Fruit fly (Drosophila melanogaster) whole organism, embryonic: Measurements from ENCODE around the gene CG9316.

Source experiments
- CG10267 ChIP-seq: fragments of 200-800 bp; sonication (Bioruptor generic); optimal IDR thresholded peaks from 2 replicates; lab custom pipeline; 2018; ENCODE audit warnings: missing biosample characterization, mild to moderate bottlenecking, missing genetic modification characterization, moderate library complexity
- CG10462 ChIP-seq: fragments of 200-800 bp; sonication (Bioruptor generic); optimal IDR thresholded peaks from 2 replicates; lab custom pipeline; 2016; ENCODE audit warnings: missing biosample characterization, missing genetic modification characterization
- CG10654 ChIP-seq: fragments of 200-800 bp; sonication (Bioruptor generic); optimal IDR thresholded peaks from 2 replicates; lab custom pipeline; 2016; ENCODE audit warnings: missing biosample characterization, missing genetic modification characterization
- CG10959 ChIP-seq: fragments of 200-800 bp; sonication (Bioruptor generic); IDR thresholded peaks from 2 replicates; pipeline ENCODE4 v1.3.6; 2022; ENCODE audit warnings: missing biosample characterization, missing genetic modification characterization
- CG12299 ChIP-seq: fragments of 200-800 bp; sonication (Bioruptor generic); optimal IDR thresholded peaks from 2 replicates; lab custom pipeline; 2018; ENCODE audit warnings: missing biosample characterization, mild to moderate bottlenecking, missing genetic modification characterization
- CG15073 ChIP-seq: fragments of 200-800 bp; sonication (Bioruptor generic); optimal IDR thresholded peaks from 2 replicates; lab custom pipeline; 2016; ENCODE audit warnings: missing biosample characterization, missing genetic modification characterization
- CG18011 ChIP-seq: fragments of 200-800 bp; sonication (Bioruptor generic); optimal IDR thresholded peaks from 2 replicates; lab custom pipeline; 2017; ENCODE audit warnings: missing biosample characterization, missing genetic modification characterization, mild to moderate bottlenecking, moderate library complexity, missing genotype
- CG18619 ChIP-seq: fragments of 200-800 bp; sonication (Bioruptor generic); optimal IDR thresholded peaks from 3 replicates; lab custom pipeline; 2017; ENCODE audit warnings: missing biosample characterization, mild to moderate bottlenecking, missing genetic modification characterization
- CG30403 ChIP-seq: fragments of 200-800 bp; sonication (Bioruptor generic); optimal IDR thresholded peaks from 3 replicates; lab custom pipeline; 2016; ENCODE audit warnings: missing biosample characterization, missing genetic modification characterization
- CG34422 ChIP-seq: fragments of 200-800 bp; sonication (Bioruptor generic); IDR thresholded peaks from 3 replicates; pipeline ENCODE4 v1.3.6; 2022; ENCODE audit warnings: missing biosample characterization, missing genetic modification characterization
- CG7839 ChIP-seq: fragments of 200-800 bp; sonication (Bioruptor generic); optimal IDR thresholded peaks from 3 replicates; lab custom pipeline; 2018; ENCODE audit warnings: missing biosample characterization, mild to moderate bottlenecking, missing genetic modification characterization, moderate library complexity
- CG7963 ChIP-seq: fragments of 200-800 bp; sonication (Bioruptor generic); IDR thresholded peaks from 3 replicates; pipeline ENCODE4 v1.3.6; 2022; ENCODE audit warnings: missing biosample characterization, missing genetic modification characterization; ENCODE audit not compliant: partially characterized antibody
- CG8290 ChIP-seq, 3 experiments: fragments of 200-800 bp; sonication (Bioruptor generic); optimal IDR thresholded peaks; 2 replicates each; lab custom pipeline; 2016 to 2019; ENCODE audit warnings: missing biosample characterization in 3 of 3, missing genetic modification characterization in 3 of 3, mild to moderate bottlenecking in 2 of 3, moderate library complexity in 1 of 3
- CG9932 ChIP-seq: fragments of 200-800 bp; sonication (Bioruptor generic); IDR thresholded peaks from 2 replicates; pipeline ENCODE4 v1.3.6; 2022; ENCODE audit warnings: missing biosample characterization, missing genetic modification characterization
- CoRest ChIP-seq: fragments of 200-800 bp; sonication (Bioruptor generic); optimal IDR thresholded peaks from 3 replicates; lab custom pipeline; 2018; ENCODE audit warnings: missing biosample characterization, mild to moderate bottlenecking, missing genetic modification characterization, moderate library complexity
- Ets97D ChIP-seq: fragments of 200-800 bp; sonication (Bioruptor generic); optimal IDR thresholded peaks from 3 replicates; lab custom pipeline; 2016; ENCODE audit warnings: missing biosample characterization, missing genetic modification characterization
- H2.0 ChIP-seq: fragments of 200-800 bp; sonication (Bioruptor generic); IDR thresholded peaks from 2 replicates; pipeline ENCODE4 v1.3.6; 2022; ENCODE audit warnings: missing biosample characterization, missing genetic modification characterization
- Nf-YB ChIP-seq: fragments of 200-800 bp; sonication (Bioruptor generic); optimal IDR thresholded peaks from 3 replicates; lab custom pipeline; 2019; ENCODE audit warnings: missing biosample characterization, mild to moderate bottlenecking, missing genetic modification characterization, moderate library complexity
- Poxn ChIP-seq: fragments of 200-800 bp; sonication (Bioruptor generic); IDR thresholded peaks from 2 replicates; pipeline ENCODE4 v1.3.6; 2022; ENCODE audit warnings: missing biosample characterization, missing genetic modification characterization
- Rfx ChIP-seq: fragments of 200-800 bp; sonication (Bioruptor generic); IDR thresholded peaks from 2 replicates; pipeline ENCODE4 v1.3.6; 2022; ENCODE audit warnings: missing biosample characterization, missing genetic modification characterization
- Sin3A ChIP-seq: fragments of >200 bp; optimal IDR thresholded peaks from 2 replicates; lab custom pipeline; 2018
- amos ChIP-seq: fragments of 200-800 bp; sonication (Bioruptor generic); IDR thresholded peaks from 2 replicates; pipeline ENCODE4 v1.3.6; 2022; ENCODE audit warnings: missing biosample characterization, missing genetic modification characterization; ENCODE audit not compliant: partially characterized antibody
- ato ChIP-seq: fragments of 200-800 bp; sonication (Bioruptor generic); IDR thresholded peaks from 2 replicates; pipeline ENCODE4 v1.3.6; 2022; ENCODE audit warnings: missing biosample characterization, missing genetic modification characterization; ENCODE audit not compliant: partially characterized antibody
- bab2 ChIP-seq: fragments of 200-800 bp; sonication (Bioruptor generic); optimal IDR thresholded peaks from 2 replicates; lab custom pipeline; 2016; ENCODE audit warnings: missing biosample characterization, missing genetic modification characterization
- cato ChIP-seq: fragments of 200-800 bp; sonication (Bioruptor generic); optimal IDR thresholded peaks from 2 replicates; lab custom pipeline; 2016; ENCODE audit warnings: missing biosample characterization, missing genetic modification characterization, borderline replicate concordance
- chinmo ChIP-seq: fragments of 200-800 bp; sonication (Bioruptor generic); IDR thresholded peaks from 4 replicates; pipeline ENCODE4 v1.3.6; 2022; ENCODE audit warnings: missing biosample characterization, missing genetic modification characterization; ENCODE audit not compliant: partially characterized antibody
- crp ChIP-seq, 2 experiments: fragments of 200-800 bp; sonication (Bioruptor generic); optimal IDR thresholded peaks; 2 replicates in 1 of 2; 3 replicates in 1 of 2; lab custom pipeline; 2017; ENCODE audit warnings: missing biosample characterization in 2 of 2, missing genetic modification characterization in 2 of 2, mild to moderate bottlenecking in 1 of 2, moderate library complexity in 1 of 2
- fu2 ChIP-seq: fragments of 200-800 bp; sonication (Bioruptor generic); optimal IDR thresholded peaks from 2 replicates; lab custom pipeline; 2016; ENCODE audit warnings: missing biosample characterization, missing genetic modification characterization
- gce ChIP-seq: fragments of 200-800 bp; sonication (Bioruptor generic); IDR thresholded peaks from 3 replicates; pipeline ENCODE4 v1.3.6; 2022; ENCODE audit warnings: missing biosample characterization, missing genetic modification characterization
- gsb ChIP-seq: fragments of 200-800 bp; sonication (Bioruptor generic); IDR thresholded peaks from 2 replicates; pipeline ENCODE4 v1.3.6; 2022; ENCODE audit warnings: missing biosample characterization, missing genetic modification characterization
- gt ChIP-seq: fragments of 200-800 bp; sonication (Bioruptor generic); IDR thresholded peaks from 2 replicates; pipeline ENCODE4 v1.3.6; 2022; ENCODE audit warnings: missing biosample characterization, missing genetic modification characterization
- hb ChIP-seq: fragments of 200-800 bp; sonication (Bioruptor generic); IDR thresholded peaks from 3 replicates; pipeline ENCODE4 v1.3.6; 2022; ENCODE audit warnings: missing biosample characterization, missing genetic modification characterization; ENCODE audit not compliant: partially characterized antibody
- ind ChIP-seq: fragments of 200-800 bp; sonication (Bioruptor generic); optimal IDR thresholded peaks from 3 replicates; lab custom pipeline; 2016; ENCODE audit warnings: missing biosample characterization, missing genetic modification characterization
- jigr1 ChIP-seq: fragments of 200-800 bp; sonication (Bioruptor generic); IDR thresholded peaks from 3 replicates; pipeline ENCODE4 v1.3.6; 2022; ENCODE audit warnings: missing biosample characterization, missing genetic modification characterization
- knrl ChIP-seq: fragments of 200-800 bp; sonication (Bioruptor generic); IDR thresholded peaks from 3 replicates; pipeline ENCODE4 v1.3.6; 2022; ENCODE audit warnings: missing biosample characterization, missing genetic modification characterization; ENCODE audit not compliant: partially characterized antibody
- lab ChIP-seq: fragments of 200-800 bp; sonication (Bioruptor generic); optimal IDR thresholded peaks from 3 replicates; lab custom pipeline; 2017; ENCODE audit warnings: missing biosample characterization, missing genetic modification characterization, mild to moderate bottlenecking, moderate library complexity, missing genetic modification reagents
- lilli ChIP-seq: fragments of 200-800 bp; sonication (Bioruptor generic); optimal IDR thresholded peaks from 3 replicates; lab custom pipeline; 2016; ENCODE audit warnings: missing biosample characterization, missing genetic modification characterization
- luna ChIP-seq: fragments of 200-800 bp; sonication (Bioruptor generic); optimal IDR thresholded peaks from 2 replicates; lab custom pipeline; 2016; ENCODE audit warnings: missing biosample characterization, missing genetic modification characterization
- nerfin-1 ChIP-seq: fragments of 200-800 bp; sonication (Bioruptor generic); optimal IDR thresholded peaks from 3 replicates; lab custom pipeline; 2019; ENCODE audit warnings: missing biosample characterization, mild to moderate bottlenecking, missing genetic modification characterization, moderate library complexity
- pfk ChIP-seq: fragments of 200-800 bp; sonication (Bioruptor generic); optimal IDR thresholded peaks from 2 replicates; lab custom pipeline; 2018; ENCODE audit warnings: missing biosample characterization, mild to moderate bottlenecking, missing genetic modification characterization, moderate library complexity
- prd ChIP-seq, 3 experiments: fragments of >200 bp in 2 of 3; fragments of 200-800 bp in 1 of 3; sonication (Bioruptor generic) in 1 of 3; optimal IDR thresholded peaks in 2 of 3; IDR thresholded peaks in 1 of 3; 2 replicates in 2 of 3; 3 replicates in 1 of 3; pipeline versions ENCODE4 v1.3.6 to Lab custom; 2017 to 2022; ENCODE audit warnings: missing biosample characterization in 1 of 3, missing genetic modification characterization in 1 of 3
- row ChIP-seq: fragments of 200-800 bp; sonication (Bioruptor generic); IDR thresholded peaks from 3 replicates; pipeline ENCODE4 v1.3.6; 2022; ENCODE audit warnings: missing biosample characterization, missing genetic modification characterization
- sd ChIP-seq: fragments of 200-800 bp; sonication (Bioruptor generic); optimal IDR thresholded peaks from 3 replicates; lab custom pipeline; 2018; ENCODE audit warnings: missing biosample characterization, mild to moderate bottlenecking, missing genetic modification characterization, moderate library complexity
- slp2 ChIP-seq: fragments of 200-800 bp; sonication (Bioruptor generic); optimal IDR thresholded peaks from 2 replicates; lab custom pipeline; 2016; ENCODE audit warnings: missing biosample characterization, missing genetic modification characterization
- stwl ChIP-seq: fragments of 200-800 bp; sonication (Bioruptor generic); optimal IDR thresholded peaks from 3 replicates; lab custom pipeline; 2018; ENCODE audit warnings: missing biosample characterization, mild to moderate bottlenecking, missing genetic modification characterization, moderate library complexity
- tin ChIP-seq: fragments of 200-800 bp; sonication (Bioruptor generic); optimal IDR thresholded peaks from 3 replicates; lab custom pipeline; 2016; ENCODE audit warnings: missing biosample characterization, missing genetic modification characterization
- unc-4 ChIP-seq: fragments of 200-800 bp; sonication (Bioruptor generic); IDR thresholded peaks from 2 replicates; pipeline ENCODE4 v1.3.6; 2022; ENCODE audit warnings: missing biosample characterization, missing genetic modification characterization; ENCODE audit not compliant: partially characterized antibody
- usp ChIP-seq: fragments of >200 bp; optimal IDR thresholded peaks from 2 replicates; lab custom pipeline; 2017; ENCODE audit warnings: missing biosample characterization, missing genetic modification characterization
- vvl ChIP-seq: fragments of 200-800 bp; sonication (Bioruptor generic); IDR thresholded peaks from 2 replicates; pipeline ENCODE4 v1.3.6; 2022; ENCODE audit warnings: missing biosample characterization, missing genetic modification characterization
- yki ChIP-seq: fragments of >200 bp; optimal IDR thresholded peaks from 3 replicates; lab custom pipeline; 2018

CG9316 gene

dm6 chr2L:20675875-20676274, 50.5 kb downstream of the CG9316 start, which contains the start of the genes CG31678 and IKKepsilon (continued):
- peak; percentile 91 for TF ChIP-seq amos (GFP tag; lab: Robert Waterston, UW)
- TF ChIP-seq gce (GFP tag; lab: Robert Waterston, UW) = no peak
- no peak for TF ChIP-seq usp (GFP tag; lab: Kevin White, UChicago)
- peak; percentile 53 for TF ChIP-seq CoRest (tag; lab: Kevin White, UChicago)
- TF ChIP-seq bab2 (GFP tag; lab: Kevin White, UChicago) = no peak
- TF ChIP-seq slp2 (GFP tag; lab: Kevin White, UChicago) = no peak
- no peak for TF ChIP-seq luna (GFP tag; lab: Kevin White, UChicago)
- peak; percentile 47 for TF ChIP-seq ind (GFP tag; lab: Kevin White, UChicago)
- TF ChIP-seq chinmo (GFP tag; lab: Robert Waterston, UW) = peak; percentile 86; the same call in 2 of the 4 replicates
- peak; percentile 44 for TF ChIP-seq lilli (GFP tag; lab: Kevin White, UChicago)
- peak; percentile 53; the same call in 1 of the 2 replicates for TF ChIP-seq vvl
- TF ChIP-seq Sin3A (lab: Kevin White, UChicago) = peak; percentile 3
- peak; percentile 64; the same call in 2 of the 3 replicates for TF ChIP-seq CG34422 (GFP tag; lab: Robert Waterston, UW)
- no peak for TF ChIP-seq CG18011 (GFP tag; lab: Kevin White, UChicago)
- peak; percentile 11 for TF ChIP-seq CG10654
- peak; percentile 47 for TF ChIP-seq CG10267 (tag; lab: Kevin White, UChicago)
- TF ChIP-seq CG30403 (GFP tag; lab: Kevin White, UChicago) = peak; percentile 51
- TF ChIP-seq CG10462 = no peak
- peak; percentile 21 for TF ChIP-seq CG12299 (tag; lab: Kevin White, UChicago)
- peak; percentile 23 for TF ChIP-seq lab
- TF ChIP-seq CG10959 (GFP tag; lab: Robert Waterston, UW) = no peak
- TF ChIP-seq nerfin-1 (tag; lab: Kevin White, UChicago) = no peak
- TF ChIP-seq ato (GFP tag; lab: Robert Waterston, UW) = peak; percentile 83
- TF ChIP-seq gt (GFP tag; lab: Robert Waterston, UW) = no peak
- peak; percentile 76 for TF ChIP-seq CG9932 (GFP tag; lab: Robert Waterston, UW)
- peak; percentile 9 for TF ChIP-seq tin
- TF ChIP-seq prd (optimal IDR thresholded peaks at IDR 0.05; lab: Kevin White, UChicago) = no peak
- TF ChIP-seq prd (GFP tag; IDR thresholded peaks at IDR 0.05; lab: Robert Waterston, UW) = peak; percentile 28; the same call in 1 of the 3 replicates
- TF ChIP-seq CG15073 (GFP tag; lab: Kevin White, UChicago) = no peak
- TF ChIP-seq hb (GFP tag; lab: Robert Waterston, UW) = peak; percentile 92
- TF ChIP-seq H2.0 (GFP tag; lab: Robert Waterston, UW) = no peak
- TF ChIP-seq unc-4 (GFP tag; lab: Robert Waterston, UW) = peak; percentile 89
- peak; percentile 26 for TF ChIP-seq Ets97D
- no peak for TF ChIP-seq Nf-YB (GFP tag; lab: Kevin White, UChicago)
- peak; percentile 87 for TF ChIP-seq CG7963 (GFP tag; lab: Robert Waterston, UW)
- peak; percentile 63 for TF ChIP-seq stwl (tag; lab: Kevin White, UChicago)
- TF ChIP-seq cato = no peak
- no peak for TF ChIP-seq CG18619 (GFP tag; lab: Kevin White, UChicago)
- TF ChIP-seq Rfx (GFP tag; lab: Robert Waterston, UW) = peak; percentile 59
- peak; percentile 37 for TF ChIP-seq CG7839 (tag; lab: Kevin White, UChicago)
- TF ChIP-seq Poxn = no peak
- no peak for TF ChIP-seq gsb
- no peak for TF ChIP-seq pfk
- no peak for TF ChIP-seq jigr1 (GFP tag; lab: Robert Waterston, UW)
- TF ChIP-seq knrl = peak; percentile 91
- TF ChIP-seq CG8290 (GFP tag; optimal IDR thresholded peaks at IDR 0.05; lab: Kevin White, UChicago) = peak; percentile 2
- no peak for TF ChIP-seq CG8290 (tag; optimal IDR thresholded peaks at IDR 0.05; lab: Kevin White, UChicago)
- no peak for TF ChIP-seq yki
- TF ChIP-seq fu2 (GFP tag; lab: Kevin White, UChicago) = no peak
- TF ChIP-seq row (GFP tag; lab: Robert Waterston, UW) = peak; percentile 81
- TF ChIP-seq sd (tag; lab: Kevin White, UChicago) = no peak
- TF ChIP-seq crp (GFP tag; optimal IDR thresholded peaks at IDR 0.05; lab: Kevin White, UChicago) = peak in 1 of 2 experiments; percentile 23
